Fruit fly (Drosophila melanogaster): ENCODE results near the gene CG3982.

CG3982 gene

dm6 chr3L:9429665-9430607 lies 12.7 kb upstream of the CG3982 start, which contains the start of the genes RpS17 and MTF-1 (continued):
- TF ChIP-seq CG12391 (tag; optimal IDR thresholded peaks at IDR 0.05) (peak; percentile 44), CG12104 (GFP tag; optimal IDR thresholded peaks at IDR 0.05) (peak; percentile 5), Stat92E (GFP tag; optimal IDR thresholded peaks at IDR 0.05) (peak in 1 of 3 experiments; percentile 30), CG7987 (GFP tag; optimal IDR thresholded peaks at IDR 0.05) (peak; percentile 64), CG8924 (tag; optimal IDR thresholded peaks at IDR 0.05) (peak; percentile 16), Trl (optimal IDR thresholded peaks at IDR 0.05) (no peak), Trl (GFP tag; optimal IDR thresholded peaks at IDR 0.05) (peak; percentile 20), Deaf1 (tag; optimal IDR thresholded peaks at IDR 0.05) (peak; percentile 10), fd3F (GFP tag; optimal IDR thresholded peaks at IDR 0.05) (peak; percentile 40), pzg (GFP tag; optimal IDR thresholded peaks at IDR 0.05) (peak; percentile 87), onecut (GFP tag; IDR thresholded peaks at IDR 0.05) (peak; percentile 70), fu2 (GFP tag; optimal IDR thresholded peaks at IDR 0.05) (no peak), ken (GFP tag; IDR thresholded peaks at IDR 0.05) (peak; percentile 61; the same call in 2 of the 3 replicates), CG3163 (GFP tag; optimal IDR thresholded peaks at IDR 0.05) (peak; percentile 39), CG13624 (GFP tag; optimal IDR thresholded peaks at IDR 0.05) (peak; percentile 20), CG12155 (GFP tag; optimal IDR thresholded peaks at IDR 0.05) (peak; percentile 98), Nf-YB (GFP tag; optimal IDR thresholded peaks at IDR 0.05) (peak; percentile 21), pum (GFP tag; optimal IDR thresholded peaks at IDR 0.05) (no peak), unpg (GFP tag; optimal IDR thresholded peaks at IDR 0.05) (peak; percentile 60), CG15011 (GFP tag; optimal IDR thresholded peaks at IDR 0.05) (peak; percentile 41), CG3407 (GFP tag; optimal IDR thresholded peaks at IDR 0.05) (peak; percentile 30), h (optimal IDR thresholded peaks at IDR 0.05) (no peak), CG5953 (GFP tag; IDR thresholded peaks at IDR 0.05) (no peak; the same call in 1 of the 2 replicates), CG34422 (GFP tag; IDR thresholded peaks at IDR 0.05) (peak; percentile 62; the same call in 2 of the 3 replicates), Dbx (GFP tag; IDR thresholded peaks at IDR 0.05) (peak; percentile 34; the same call in 2 of the 3 replicates), pfk (GFP tag; optimal IDR thresholded peaks at IDR 0.05) (peak; percentile 23), CG7745 (tag; optimal IDR thresholded peaks at IDR 0.05) (no peak), sob (GFP tag; IDR thresholded peaks at IDR 0.05) (peak; percentile 55; the same call in 1 of the 2 replicates), Dp (GFP tag; optimal IDR thresholded peaks at IDR 0.05) (peak; percentile 39), Side (GFP tag; optimal IDR thresholded peaks at IDR 0.05) (peak; percentile 59), Tbp (GFP tag; optimal IDR thresholded peaks at IDR 0.05) (peak; percentile 50), shn (GFP tag; optimal IDR thresholded peaks at IDR 0.05) (peak; percentile 2), CG13287 (GFP tag; IDR thresholded peaks at IDR 0.05; ENCODE audit: partially characterized antibody) (peak; percentile 61; the same call in 1 of the 2 replicates), Mad (GFP tag; optimal IDR thresholded peaks at IDR 0.05) (peak; percentile 10), yki (optimal IDR thresholded peaks at IDR 0.05) (no peak), Hsf (GFP tag; optimal IDR thresholded peaks at IDR 0.05) (peak; percentile 63), Ets65A (GFP tag) (peak; percentile 85), gt (GFP tag; IDR thresholded peaks at IDR 0.05) (no peak), az2 (GFP tag; optimal IDR thresholded peaks at IDR 0.05) (peak; percentile 16), Xrp1 (GFP tag; IDR thresholded peaks at IDR 0.05) (0 out of 2 replicates have a peak, but pooled peaks have one; percentile 30), seq (GFP tag; IDR thresholded peaks at IDR 0.05) (peak; percentile 27; the same call in 1 of the 2 replicates), Nf-YC (tag; optimal IDR thresholded peaks at IDR 0.05) (peak; percentile 27), fd64A (GFP tag; optimal IDR thresholded peaks at IDR 0.05) (peak; percentile 21), YL-1 (GFP tag; optimal IDR thresholded peaks at IDR 0.05) (peak; percentile 83), dysf (GFP tag; IDR thresholded peaks at IDR 0.05) (0 out of 3 replicates have a peak, but pooled peaks have one; percentile 32), Lhr (GFP tag; optimal IDR thresholded peaks at IDR 0.05) (peak; percentile 72), Abd-B (GFP tag; optimal IDR thresholded peaks at IDR 0.05) (no peak), CG8089 (GFP tag; optimal IDR thresholded peaks at IDR 0.05) (peak; percentile 22), cas (GFP tag; IDR thresholded peaks at IDR 0.05) (no peak)

All from whole organism, embryonic.